Worm (Caenorhabditis elegans) whole organism, young adult: ENCODE measurements around the gene C04B4.6.
A peak's percentile ranks its signal among the peaks of the same experiment; 100 is the strongest.
"Not testable (repeated sequence)": the region's sequence is repeated elsewhere in the genome, so short reads cannot be mapped to it uniquely, and the experiment has no call there.

ENCODE experiments used
- B0261.1 ChIP-seq: sonication (generic microtip); optimal IDR thresholded peaks from 2 replicates; lab custom pipeline; 2016; ENCODE audit warnings: mild to moderate bottlenecking, missing genetic modification characterization, moderate library complexity, missing compliant biosample characterization
- C06A6.2 ChIP-seq: fragments of 200-800 bp; sonication (Bioruptor generic); conservative IDR thresholded peaks from 2 replicates; pipeline ENCODE4 v1.3.6; 2022; ENCODE audit warnings: missing genetic modification characterization, missing compliant biosample characterization
- D2030.7 ChIP-seq: fragments of 200-800 bp; sonication (Bioruptor generic); IDR thresholded peaks from 2 replicates; pipeline ENCODE4 v1.3.6; 2022; ENCODE audit warnings: missing genetic modification reagents, missing genetic modification characterization, missing compliant biosample characterization
- F23B12.7 ChIP-seq: sonication (generic microtip); optimal IDR thresholded peaks from 2 replicates; lab custom pipeline; 2017; ENCODE audit warnings: missing genetic modification characterization, mild to moderate bottlenecking, missing compliant biosample characterization, antibody characterized with exemption, moderate library complexity; ENCODE audit not compliant: insufficient read depth
- F49E8.2 ChIP-seq: sonication (generic microtip); optimal IDR thresholded peaks from 3 replicates; lab custom pipeline; 2017; ENCODE audit warnings: missing genetic modification characterization, mild to moderate bottlenecking, missing compliant biosample characterization, antibody characterized with exemption, moderate library complexity; ENCODE audit not compliant: insufficient read depth
- F57A8.1 ChIP-seq: fragments of 200-800 bp; sonication (Bioruptor generic); optimal IDR thresholded peaks from 2 replicates; lab custom pipeline; 2018; ENCODE audit warnings: mild to moderate bottlenecking, missing genetic modification characterization, moderate library complexity, missing compliant biosample characterization
- K11D2.4 ChIP-seq: fragments of 200-800 bp; sonication (Bioruptor generic); IDR thresholded peaks from 2 replicates; pipeline ENCODE4 v1.3.6; 2022; ENCODE audit warnings: missing genetic modification reagents, missing genetic modification characterization, missing compliant biosample characterization
- Y56A3A.18 ChIP-seq: fragments of 200-800 bp; sonication (Bioruptor generic); IDR thresholded peaks from 2 replicates; pipeline ENCODE4 v1.3.6; 2022; ENCODE audit warnings: missing genetic modification reagents, missing genetic modification characterization, missing compliant biosample characterization
- aptf-3 ChIP-seq: fragments of 200-800 bp; sonication (Bioruptor generic); IDR thresholded peaks from 2 replicates; pipeline ENCODE4 v1.3.6; 2022; ENCODE audit warnings: missing genetic modification characterization, missing compliant biosample characterization
- athp-1 ChIP-seq: sonication (generic microtip); optimal IDR thresholded peaks from 2 replicates; lab custom pipeline; 2017; ENCODE audit warnings: mild to moderate bottlenecking, missing genetic modification characterization, missing compliant biosample characterization
- attf-3 ChIP-seq: fragments of 200-800 bp; sonication (Bioruptor generic); conservative IDR thresholded peaks from 2 replicates; pipeline ENCODE4 v1.3.6; 2022; ENCODE audit warnings: missing genetic modification reagents, missing genetic modification characterization, missing compliant biosample characterization
- bed-2 ChIP-seq: fragments of 200-800 bp; sonication (Bioruptor generic); IDR thresholded peaks from 2 replicates; pipeline ENCODE4 v1.3.6; 2022; ENCODE audit warnings: missing genetic modification reagents, missing genetic modification characterization, missing compliant biosample characterization
- cebp-1 ChIP-seq, 2 experiments: fragments of 200-800 bp in 1 of 2; sonication (Bioruptor generic) in 1 of 2; sonication (generic microtip) in 1 of 2; IDR thresholded peaks in 1 of 2; optimal IDR thresholded peaks in 1 of 2; 2 replicates each; pipeline versions ENCODE4 v1.3.6 to Lab custom; 2017 to 2022; ENCODE audit warnings: missing compliant biosample characterization in 2 of 2, missing genetic modification characterization in 2 of 2, mild to moderate bottlenecking in 1 of 2, missing genetic modification reagents in 1 of 2, moderate library complexity in 1 of 2
- ceh-79 ChIP-seq: sonication (generic microtip); optimal IDR thresholded peaks from 2 replicates; lab custom pipeline; 2017; ENCODE audit warnings: mild to moderate bottlenecking, missing genetic modification characterization, missing compliant biosample characterization
- dpff-1 ChIP-seq: sonication (generic microtip); optimal IDR thresholded peaks from 2 replicates; lab custom pipeline; 2017; ENCODE audit warnings: mild to moderate bottlenecking, missing genetic modification characterization, missing compliant biosample characterization
- dpl-1 ChIP-seq: fragments of 150-350 bp; optimal IDR thresholded peaks from 2 replicates; lab custom pipeline; 2014; ENCODE audit warnings: missing biosample characterization, missing genetic modification reagents, missing genetic modification characterization
- efl-1 ChIP-seq: fragments of 150-350 bp; optimal IDR thresholded peaks from 2 replicates; lab custom pipeline; 2014; ENCODE audit warnings: missing biosample characterization, missing genetic modification reagents, missing genetic modification characterization
- egl-44 ChIP-seq: fragments of 200-800 bp; sonication (Bioruptor generic); IDR thresholded peaks from 2 replicates; pipeline ENCODE4 v1.3.6; 2022; ENCODE audit warnings: missing genetic modification reagents, missing genetic modification characterization, missing compliant biosample characterization
- ekl-4 ChIP-seq: fragments of 200-800 bp; sonication (Bioruptor generic); IDR thresholded peaks from 2 replicates; pipeline ENCODE4 v1.3.6; 2022; ENCODE audit warnings: missing genetic modification reagents, missing genetic modification characterization, missing compliant biosample characterization
- hmg-1.2 ChIP-seq: fragments of 200-800 bp; sonication (Bioruptor generic); IDR thresholded peaks from 2 replicates; pipeline ENCODE4 v1.3.6; 2022; ENCODE audit warnings: missing genetic modification reagents, missing genetic modification characterization, missing compliant biosample characterization
- hsf-1 ChIP-seq: fragments of 200-800 bp; sonication (Bioruptor generic); IDR thresholded peaks from 2 replicates; pipeline ENCODE4 v1.3.6; 2022; ENCODE audit warnings: missing genetic modification reagents, missing genetic modification characterization, missing compliant biosample characterization
- lag-1 ChIP-seq: fragments of 200-800 bp; sonication (Bioruptor generic); IDR thresholded peaks from 2 replicates; pipeline ENCODE4 v1.3.6; 2022; ENCODE audit warnings: missing genetic modification reagents, missing genetic modification characterization, missing compliant biosample characterization
- lin-26 ChIP-seq: fragments of 200-800 bp; sonication (Bioruptor generic); IDR thresholded peaks from 2 replicates; pipeline ENCODE4 v1.3.6; 2022; ENCODE audit warnings: missing genetic modification reagents, missing genetic modification characterization, missing compliant biosample characterization
- lsy-27 ChIP-seq: sonication (generic microtip); optimal IDR thresholded peaks from 2 replicates; lab custom pipeline; 2017; ENCODE audit warnings: missing genetic modification characterization, mild to moderate bottlenecking, missing compliant biosample characterization, antibody characterized with exemption, missing genotype, borderline replicate concordance; ENCODE audit not compliant: insufficient read depth
- madf-6 ChIP-seq: fragments of 200-800 bp; sonication (Bioruptor generic); IDR thresholded peaks from 2 replicates; pipeline ENCODE4 v1.3.6; 2022; ENCODE audit warnings: missing genetic modification reagents, missing genetic modification characterization, missing compliant biosample characterization
- madf-8 ChIP-seq: fragments of 200-800 bp; sonication (Bioruptor generic); conservative IDR thresholded peaks from 2 replicates; pipeline ENCODE4 v1.3.6; 2022; ENCODE audit warnings: missing genetic modification reagents, missing genetic modification characterization, missing compliant biosample characterization
- rpc-1 ChIP-seq, 2 experiments: fragments of 150-350 bp in 1 of 2; sonication (generic microtip) in 1 of 2; optimal IDR thresholded peaks; 2 replicates each; lab custom pipeline; 2014 to 2018; ENCODE audit warnings: missing biosample characterization in 1 of 2, missing genetic modification characterization in 1 of 2, missing genetic modification reagents in 1 of 2, missing genotype in 1 of 2
- sdz-38 ChIP-seq: sonication (generic microtip); optimal IDR thresholded peaks from 2 replicates; lab custom pipeline; 2016; ENCODE audit warnings: missing genotype, missing genetic modification characterization, missing compliant biosample characterization
- tbp1 ChIP-seq: fragments of 200-800 bp; sonication (Bioruptor generic); optimal IDR thresholded peaks from 2 replicates; lab custom pipeline; 2018; ENCODE audit warnings: mild to moderate bottlenecking, missing genetic modification characterization, missing compliant biosample characterization
- tbx-9 ChIP-seq: sonication (generic microtip); optimal IDR thresholded peaks from 2 replicates; lab custom pipeline; 2016; ENCODE audit warnings: borderline replicate concordance, missing genetic modification characterization, inconsistent platforms, missing compliant biosample characterization
- tlf-1 ChIP-seq: fragments of 200-800 bp; sonication (Bioruptor generic); optimal IDR thresholded peaks from 2 replicates; lab custom pipeline; 2018; ENCODE audit warnings: mild to moderate bottlenecking, missing genetic modification characterization, missing compliant biosample characterization
- unc-130 ChIP-seq: sonication (generic microtip); optimal IDR thresholded peaks from 2 replicates; lab custom pipeline; 2016; ENCODE audit warnings: missing genetic modification reagents, missing genetic modification characterization, missing compliant biosample characterization
- zfh-2 ChIP-seq: fragments of 200-800 bp; sonication (Bioruptor generic); conservative IDR thresholded peaks from 2 replicates; pipeline ENCODE4 v1.3.6; 2022; ENCODE audit warnings: missing genetic modification reagents, missing genetic modification characterization, missing compliant biosample characterization
- ztf-18 ChIP-seq: sonication (generic microtip); optimal IDR thresholded peaks from 2 replicates; lab custom pipeline; 2016; ENCODE audit warnings: missing genotype, mild to moderate bottlenecking, missing genetic modification characterization, missing compliant biosample characterization
- ztf-22 ChIP-seq: fragments of 200-800 bp; sonication (Bioruptor generic); optimal IDR thresholded peaks from 2 replicates; lab custom pipeline; 2018; ENCODE audit warnings: mild to moderate bottlenecking, missing genetic modification characterization, moderate library complexity, missing compliant biosample characterization
- ztf-25 ChIP-seq: fragments of 200-800 bp; sonication (Bioruptor generic); IDR thresholded peaks from 2 replicates; pipeline ENCODE4 v1.3.6; 2022; ENCODE audit warnings: missing genetic modification reagents, missing genetic modification characterization, missing compliant biosample characterization

Gene C04B4.6

DNA sequence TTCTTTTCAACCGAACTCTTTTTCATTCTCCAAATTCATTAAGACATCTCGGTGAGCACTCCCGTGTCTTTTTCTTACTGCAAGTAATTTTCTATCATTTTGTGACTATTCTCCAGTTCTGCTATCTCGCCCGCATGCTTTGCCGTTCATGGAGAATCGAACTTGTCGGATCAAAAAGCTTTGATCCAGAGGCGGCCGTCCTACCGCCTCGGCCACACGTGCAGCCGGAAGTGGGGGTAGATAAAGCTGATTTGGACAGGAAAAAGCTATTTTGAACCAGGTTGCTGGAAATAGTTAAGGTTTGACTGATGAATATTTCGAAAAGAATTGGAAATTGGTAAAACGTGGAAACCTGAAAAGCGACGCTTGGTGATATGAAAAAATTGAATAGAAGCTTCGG, 28.8 kb upstream of the C04B4.6 start:
- TF ChIP-seq Y56A3A.18 (GFP tag; lab: Robert Waterston, UW) (no peak), tbx-9 (no peak), F57A8.1 (GFP tag; lab: Kevin White, UChicago) (no peak), ztf-18 (tag; lab: Kevin White, UChicago) (no peak), egl-44 (no peak), rpc-1 (optimal IDR thresholded peaks at IDR 0.05; lab: Kevin White, UChicago) (peak; percentile 34), rpc-1 (tag; optimal IDR thresholded peaks at IDR 0.05; lab: Kevin White, UChicago) (peak; percentile 68), tbp1 (GFP tag; lab: Kevin White, UChicago) (peak; percentile 76), cebp-1 (GFP tag; IDR thresholded peaks at IDR 0.05; lab: Robert Waterston, UW) (no peak), cebp-1 (tag; optimal IDR thresholded peaks at IDR 0.05; lab: Kevin White, UChicago) (no peak), K11D2.4 (GFP tag; lab: Robert Waterston, UW) (0 out of 2 replicates have a peak, but pooled peaks have one; percentile 64), attf-3 (GFP tag; lab: Robert Waterston, UW) (no peak), sdz-38 (tag; lab: Kevin White, UChicago) (no peak), athp-1 (tag; lab: Kevin White, UChicago) (no peak), ekl-4 (GFP tag; lab: Robert Waterston, UW) (no peak), F23B12.7 (tag; lab: Kevin White, UChicago) (no peak), dpl-1 (GFP tag; lab: Kevin White, UChicago) (no peak), unc-130 (GFP tag; lab: Kevin White, UChicago) (no peak), bed-2 (GFP tag; lab: Robert Waterston, UW) (no peak), lag-1 (GFP tag; lab: Robert Waterston, UW) (peak; percentile 72; the same call in 1 of the 2 replicates), F49E8.2 (tag; lab: Kevin White, UChicago) (no peak), D2030.7 (no peak), ceh-79 (no peak), ztf-22 (GFP tag; lab: Kevin White, UChicago) (no peak), hsf-1 (GFP tag; lab: Robert Waterston, UW) (no peak), C06A6.2 (GFP tag; lab: Robert Waterston, UW) (no peak), B0261.1 (tag; lab: Kevin White, UChicago) (peak; percentile 24)

DNA sequence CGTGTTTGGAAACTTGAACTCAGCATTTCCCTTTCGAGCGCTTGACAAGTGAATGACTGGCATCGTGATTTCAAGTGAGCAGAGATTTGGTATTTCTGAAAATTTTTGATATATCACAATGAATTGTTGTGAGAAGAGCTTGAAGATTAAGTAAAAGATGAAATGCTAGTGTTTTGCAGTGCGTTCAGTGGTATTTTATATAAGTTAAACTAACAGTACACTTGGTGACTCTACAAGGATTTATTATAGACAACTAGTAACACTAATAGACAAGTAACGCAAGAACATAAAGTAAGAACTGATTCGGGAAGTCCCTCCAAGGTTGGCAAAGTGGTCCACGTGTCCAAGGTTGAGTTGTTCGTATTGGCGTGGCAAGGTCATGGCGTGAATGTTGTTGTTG, 27.3 kb upstream of the C04B4.6 start, which contains the start of gene dot-1.3:
TSS of gene dot-1.3 (minus strand) at position 101 of the 400 bp plus-strand sequence.
- TF ChIP-seq ztf-25 (GFP tag; lab: Robert Waterston, UW); D2030.7; dpff-1 (tag; lab: Kevin White, UChicago): not testable (repeated sequence)

DNA sequence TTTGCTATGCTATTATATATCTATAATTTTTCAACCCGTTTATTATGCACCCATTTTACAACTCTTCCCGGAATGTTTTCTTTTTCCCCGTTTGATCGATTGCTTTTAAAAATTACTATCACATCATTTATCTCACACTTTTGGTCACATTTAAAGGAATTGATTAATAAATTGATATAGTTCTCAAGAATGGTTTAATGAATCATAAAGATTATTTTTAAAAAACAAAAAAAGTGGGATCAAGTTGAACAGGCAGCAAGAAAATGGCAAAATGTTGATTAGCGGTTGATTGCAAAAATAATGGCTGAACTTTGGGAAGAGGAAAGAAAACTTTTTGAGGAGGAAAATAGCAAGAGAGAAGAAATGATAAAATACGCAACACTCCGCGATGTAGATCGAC, 24.4 kb upstream of the C04B4.6 start, which contains the start of gene W06D11.5:
TSS of gene W06D11.5 (plus strand) at position 301 of the 400 bp plus-strand sequence.
- TF ChIP-seq madf-8 (GFP tag; lab: Robert Waterston, UW) (no peak), zfh-2 (GFP tag; lab: Robert Waterston, UW) (no peak), lin-26 (GFP tag; lab: Robert Waterston, UW) (no peak), lsy-27 (no peak), aptf-3 (GFP tag; lab: Robert Waterston, UW) (no peak), egl-44 (no peak)
- TF ChIP-seq, all 124 proteins: peak for 0

DNA sequence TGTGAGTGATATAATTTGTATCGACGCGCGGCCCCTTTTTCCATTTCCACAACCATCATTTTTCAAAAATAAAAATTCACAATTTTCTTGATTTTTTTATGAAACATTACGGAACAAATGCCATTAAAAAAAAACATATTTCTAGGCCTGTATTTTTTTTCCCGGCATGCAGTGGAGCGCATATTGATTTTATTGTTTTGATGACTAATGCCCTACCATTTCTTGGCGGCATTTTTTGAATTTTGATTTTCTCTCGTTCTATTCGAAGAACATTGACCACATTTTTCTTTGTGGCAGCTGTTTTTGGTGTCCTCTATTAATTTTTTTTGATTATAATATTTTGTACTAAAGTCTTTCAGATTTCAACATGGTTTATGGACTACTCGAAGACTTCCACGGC, 22.8 kb upstream of the C04B4.6 start, which contains the start of gene W06D11.3:
TSS of gene W06D11.3 (plus strand) at position 360 of the 400 bp plus-strand sequence.
- TF ChIP-seq hmg-1.2 (GFP tag; lab: Robert Waterston, UW) = peak; percentile 26; the same call in 1 of the 2 replicates
- peak; percentile 73 for TF ChIP-seq efl-1
- no peak for TF ChIP-seq tlf-1
- peak; percentile 78 for TF ChIP-seq madf-8 (GFP tag; lab: Robert Waterston, UW)
- TF ChIP-seq madf-6 (GFP tag; lab: Robert Waterston, UW) = peak; percentile 69
